Fruit fly (Drosophila melanogaster): Measurements from ENCODE around the gene Klp98A.
A peak's percentile ranks its signal among the peaks of the same experiment; 100 is the strongest.

Gene Klp98A

dm6 chr3R:27554964-27555363, 4.0 kb downstream of the Klp98A start (continued):
- TF ChIP-seq Meics (GFP tag; optimal IDR thresholded peaks at IDR 0.05), result peak; percentile 73
- TF ChIP-seq lilli (GFP tag; optimal IDR thresholded peaks at IDR 0.05), result peak; percentile 61
- TF ChIP-seq kay (GFP tag; optimal IDR thresholded peaks at IDR 0.05), result peak; percentile 35
- peak; percentile 83 for TF ChIP-seq zfh1 (GFP tag; IDR thresholded peaks at IDR 0.05)
- TF ChIP-seq CG11504 (tag; optimal IDR thresholded peaks at IDR 0.05), result peak; percentile 89
- no peak for TF ChIP-seq CG8478 (optimal IDR thresholded peaks at IDR 0.05)
- TF ChIP-seq CG10462 (GFP tag; optimal IDR thresholded peaks at IDR 0.05), result peak; percentile 76
- TF ChIP-seq CG34376 (GFP tag; optimal IDR thresholded peaks at IDR 0.05), result no peak
- TF ChIP-seq Poxn (GFP tag; IDR thresholded peaks at IDR 0.05), result no peak
- TF ChIP-seq psq (GFP tag; optimal IDR thresholded peaks at IDR 0.05), result peak; percentile 58
- TF ChIP-seq CG9215 (GFP tag; IDR thresholded peaks at IDR 0.05), result peak; percentile 59
- TF ChIP-seq stc (GFP tag; IDR thresholded peaks at IDR 0.05), result peak; percentile 82
- TF ChIP-seq Dad (GFP tag; optimal IDR thresholded peaks at IDR 0.05), result peak; percentile 72
- peak; percentile 75 for TF ChIP-seq fd64A (GFP tag; optimal IDR thresholded peaks at IDR 0.05)
- TF ChIP-seq CG10274 (GFP tag; optimal IDR thresholded peaks at IDR 0.05), result peak; percentile 52
- TF ChIP-seq insv (GFP tag; optimal IDR thresholded peaks at IDR 0.05), result no peak
- no peak for TF ChIP-seq bowl (GFP tag; IDR thresholded peaks at IDR 0.05)
- TF ChIP-seq CG12659 (GFP tag; optimal IDR thresholded peaks at IDR 0.05), result peak; percentile 69
- peak; percentile 15 for TF ChIP-seq CG8290 (GFP tag; optimal IDR thresholded peaks at IDR 0.05)
- no peak for TF ChIP-seq CG8290 (tag; optimal IDR thresholded peaks at IDR 0.05)
- peak; percentile 26 for TF ChIP-seq CrebB (tag; optimal IDR thresholded peaks at IDR 0.05)
- peak; percentile 32 for TF ChIP-seq CG3838 (GFP tag; optimal IDR thresholded peaks at IDR 0.05)
- TF ChIP-seq CG12299 (tag; optimal IDR thresholded peaks at IDR 0.05), result peak; percentile 47
- peak; percentile 78 for TF ChIP-seq Chrac-16 (GFP tag; optimal IDR thresholded peaks at IDR 0.05)
- peak; percentile 1 for TF ChIP-seq Ets97D (GFP tag; optimal IDR thresholded peaks at IDR 0.05)
- TF ChIP-seq B-H1 (GFP tag; IDR thresholded peaks at IDR 0.05), result peak; percentile 69
- 0 out of 2 replicates have a peak, but pooled peaks have one; percentile 53 for TF ChIP-seq danr (GFP tag; IDR thresholded peaks at IDR 0.05)
- no peak for TF ChIP-seq Sin3A (optimal IDR thresholded peaks at IDR 0.05)
- TF ChIP-seq pros (GFP tag; optimal IDR thresholded peaks at IDR 0.05), result no peak
- TF ChIP-seq Med (GFP tag), result peak; percentile 96
- TF ChIP-seq en (GFP tag; optimal IDR thresholded peaks at IDR 0.05), result peak; percentile 65

- peak; percentile 32; the same call in 2 of the 3 replicates for TF ChIP-seq B-H1 (GFP tag; IDR thresholded peaks at IDR 0.05)
- no peak for TF ChIP-seq Adf1 (GFP tag; IDR thresholded peaks at IDR 0.05)
- TF ChIP-seq seq (GFP tag; IDR thresholded peaks at IDR 0.05), result 0 out of 2 replicates have a peak, but pooled peaks have one; percentile 12
- no peak for TF ChIP-seq CG12744 (GFP tag; optimal IDR thresholded peaks at IDR 0.05)
- TF ChIP-seq CG4282 (GFP tag; optimal IDR thresholded peaks at IDR 0.05), result no peak
- no peak for TF ChIP-seq CG3995 (GFP tag; optimal IDR thresholded peaks at IDR 0.05)
- peak; percentile 29 for TF ChIP-seq gsb-n (tag; optimal IDR thresholded peaks at IDR 0.05)
- TF ChIP-seq Mrtf (GFP tag; IDR thresholded peaks at IDR 0.05), result no peak
- TF ChIP-seq org-1 (GFP tag; optimal IDR thresholded peaks at IDR 0.05), result peak; percentile 8
- no peak for TF ChIP-seq sob (GFP tag; IDR thresholded peaks at IDR 0.05)
- no peak for TF ChIP-seq CG11456 (GFP tag; IDR thresholded peaks at IDR 0.05)
- peak; percentile 62 for TF ChIP-seq Ptx1 (GFP tag; IDR thresholded peaks at IDR 0.05)
- no peak for TF ChIP-seq CG11723 (GFP tag; optimal IDR thresholded peaks at IDR 0.05)
- no peak for TF ChIP-seq CG10462 (GFP tag; optimal IDR thresholded peaks at IDR 0.05)
- TF ChIP-seq CG4424 (GFP tag; optimal IDR thresholded peaks at IDR 0.05), result peak; percentile 60
- TF ChIP-seq CG5245 (GFP tag; optimal IDR thresholded peaks at IDR 0.05), result peak; percentile 47
- no peak for TF ChIP-seq klu (GFP tag; IDR thresholded peaks at IDR 0.05)
- TF ChIP-seq E2f2 (GFP tag; IDR thresholded peaks at IDR 0.05), result peak; percentile 21; the same call in 1 of the 2 replicates
- no peak for TF ChIP-seq CG10543 (GFP tag; optimal IDR thresholded peaks at IDR 0.05)
- no peak for TF ChIP-seq D19A (tag; optimal IDR thresholded peaks at IDR 0.05)
- peak; percentile 91 for TF ChIP-seq Drgx (GFP tag; IDR thresholded peaks at IDR 0.05)
- no peak for TF ChIP-seq schlank (tag; optimal IDR thresholded peaks at IDR 0.05)
- no peak for TF ChIP-seq Neu2 (GFP tag; optimal IDR thresholded peaks at IDR 0.05; ENCODE audit: borderline replicate concordance)
- peak; percentile 74 for TF ChIP-seq ttk (GFP tag; IDR thresholded peaks at IDR 0.05)
- no peak for TF ChIP-seq CG8944 (GFP tag; optimal IDR thresholded peaks at IDR 0.05)
- no peak for TF ChIP-seq emc (GFP tag; optimal IDR thresholded peaks at IDR 0.05)
Measured at dm6 chr3R:27553921-27554320, 5.0 kb downstream of the Klp98A start.
